Worm (Caenorhabditis elegans) whole organism, mixed stage, embryonic: Measurements from ENCODE around the gene srb-17.

Experiments used
- M03D4.4 ChIP-seq: sonication (generic microtip); optimal IDR thresholded peaks from 2 replicates; lab custom pipeline; 2017; ENCODE audit warnings: mild to moderate bottlenecking, missing genetic modification characterization, missing compliant biosample characterization
- bed-3 ChIP-seq: fragments of 200-800 bp; sonication (Bioruptor generic); optimal IDR thresholded peaks from 3 replicates; lab custom pipeline; 2018; ENCODE audit warnings: mild to moderate bottlenecking, missing genetic modification characterization, moderate library complexity, missing compliant biosample characterization
- blmp-1 ChIP-seq: fragments of 150-350 bp; optimal IDR thresholded peaks from 2 replicates; lab custom pipeline; 2014; ENCODE audit warnings: missing biosample characterization, missing genetic modification characterization
- ceh-39 ChIP-seq: fragments of 150-350 bp; optimal IDR thresholded peaks from 2 replicates; lab custom pipeline; 2014; ENCODE audit warnings: missing biosample characterization, missing genetic modification characterization
- ceh-43 ChIP-seq: fragments of 200-800 bp; sonication (Bioruptor generic); optimal IDR thresholded peaks from 2 replicates; lab custom pipeline; 2018; ENCODE audit warnings: mild to moderate bottlenecking, missing genetic modification characterization, moderate library complexity, missing compliant biosample characterization
- ceh-83 ChIP-seq: fragments of 200-800 bp; sonication (Bioruptor generic); optimal IDR thresholded peaks from 2 replicates; lab custom pipeline; 2018; ENCODE audit warnings: mild to moderate bottlenecking, missing genetic modification characterization, missing compliant biosample characterization
- ces-1 ChIP-seq: fragments of 150-350 bp; optimal IDR thresholded peaks from 2 replicates; lab custom pipeline; 2014; ENCODE audit warnings: missing biosample characterization, missing genetic modification reagents, missing genetic modification characterization
- cnd-1 ChIP-seq: fragments of 200-800 bp; sonication (Bioruptor generic); optimal IDR thresholded peaks from 2 replicates; lab custom pipeline; 2018; ENCODE audit warnings: mild to moderate bottlenecking, missing genetic modification characterization, missing compliant biosample characterization
- drap-1 ChIP-seq: fragments of 200-800 bp; sonication (Bioruptor generic); optimal IDR thresholded peaks from 3 replicates; lab custom pipeline; 2018; ENCODE audit warnings: mild to moderate bottlenecking, missing genetic modification characterization, missing compliant biosample characterization
- elt-1 ChIP-seq: sonication (generic microtip); optimal IDR thresholded peaks from 2 replicates; lab custom pipeline; 2017; ENCODE audit warnings: missing genetic modification characterization, mild to moderate bottlenecking, missing compliant biosample characterization, antibody characterized with exemption, moderate library complexity, borderline replicate concordance; ENCODE audit not compliant: insufficient read depth
- elt-3 ChIP-seq: fragments of 150-350 bp; optimal IDR thresholded peaks from 2 replicates; lab custom pipeline; 2014; ENCODE audit warnings: missing biosample characterization, missing genetic modification characterization
- flh-1 ChIP-seq: fragments of 200-800 bp; sonication (Bioruptor generic); optimal IDR thresholded peaks from 2 replicates; lab custom pipeline; 2018; ENCODE audit warnings: mild to moderate bottlenecking, missing genetic modification characterization, moderate library complexity, missing compliant biosample characterization
- ham-2 ChIP-seq: fragments of 200-800 bp; sonication (Bioruptor generic); optimal IDR thresholded peaks from 2 replicates; lab custom pipeline; 2018; ENCODE audit warnings: mild to moderate bottlenecking, missing genetic modification characterization, missing compliant biosample characterization
- hlh-1 ChIP-seq: fragments of 150-350 bp; optimal IDR thresholded peaks from 2 replicates; lab custom pipeline; 2014; ENCODE audit warnings: missing biosample characterization, missing genetic modification reagents, missing genetic modification characterization
- lin-13 ChIP-seq: fragments of 150-350 bp; optimal IDR thresholded peaks from 2 replicates; lab custom pipeline; 2014; ENCODE audit warnings: missing biosample characterization, missing genetic modification characterization
- lin-32 ChIP-seq: fragments of 200-800 bp; sonication (Bioruptor generic); optimal IDR thresholded peaks from 2 replicates; lab custom pipeline; 2018; ENCODE audit warnings: mild to moderate bottlenecking, missing genetic modification characterization, missing compliant biosample characterization
- lsy-2 ChIP-seq: fragments of 150-350 bp; optimal IDR thresholded peaks from 2 replicates; lab custom pipeline; 2014; ENCODE audit warnings: missing biosample characterization, missing genetic modification characterization
- mep-1 ChIP-seq: fragments of 150-350 bp; optimal IDR thresholded peaks from 2 replicates; lab custom pipeline; 2017; ENCODE audit warnings: missing biosample characterization, missing genetic modification reagents, missing genetic modification characterization, inconsistent platforms
- mls-2 ChIP-seq: sonication (generic microtip); optimal IDR thresholded peaks from 2 replicates; lab custom pipeline; 2016; ENCODE audit warnings: mild to moderate bottlenecking, missing genetic modification characterization, moderate library complexity, missing compliant biosample characterization
- nhr-12 ChIP-seq: fragments of 150-350 bp; optimal IDR thresholded peaks from 2 replicates; lab custom pipeline; 2014; ENCODE audit warnings: missing biosample characterization, missing genetic modification characterization
- nhr-2 ChIP-seq: fragments of 150-350 bp; optimal IDR thresholded peaks from 2 replicates; lab custom pipeline; 2014; ENCODE audit warnings: missing biosample characterization, missing genetic modification characterization
- nhr-237 ChIP-seq: fragments of 150-350 bp; optimal IDR thresholded peaks from 2 replicates; lab custom pipeline; 2014; ENCODE audit warnings: missing biosample characterization, missing genetic modification characterization
- nhr-28 ChIP-seq: fragments of 150-350 bp; optimal IDR thresholded peaks from 2 replicates; lab custom pipeline; 2014; ENCODE audit warnings: missing biosample characterization, missing genetic modification characterization
- nhr-76 ChIP-seq: sonication (generic microtip); optimal IDR thresholded peaks from 2 replicates; lab custom pipeline; 2017; ENCODE audit warnings: missing biosample characterization, missing genetic modification characterization
- pha-4 ChIP-seq: fragments of 150-350 bp; optimal IDR thresholded peaks from 2 replicates; lab custom pipeline; 2018; ENCODE audit warnings: missing biosample characterization, missing genetic modification reagents, missing genetic modification characterization
- sem-2 ChIP-seq: fragments of 200-800 bp; sonication (Bioruptor generic); optimal IDR thresholded peaks from 2 replicates; lab custom pipeline; 2018; ENCODE audit warnings: mild to moderate bottlenecking, missing genetic modification characterization, missing compliant biosample characterization
- snpc-4 ChIP-seq: fragments of 150-350 bp; optimal IDR thresholded peaks from 2 replicates; lab custom pipeline; 2014; ENCODE audit warnings: missing biosample characterization, missing genetic modification characterization
- sptf-1 ChIP-seq: sonication (generic microtip); optimal IDR thresholded peaks from 2 replicates; lab custom pipeline; 2017; ENCODE audit warnings: mild to moderate bottlenecking, missing genetic modification characterization, moderate library complexity, missing compliant biosample characterization
- tbx-8 ChIP-seq: fragments of 200-800 bp; sonication (Bioruptor generic); optimal IDR thresholded peaks from 2 replicates; lab custom pipeline; 2018; ENCODE audit warnings: mild to moderate bottlenecking, missing genetic modification characterization, moderate library complexity, missing compliant biosample characterization
- unc-120 ChIP-seq: sonication (generic microtip); optimal IDR thresholded peaks from 2 replicates; lab custom pipeline; 2017; ENCODE audit warnings: missing genetic modification characterization, missing compliant biosample characterization; ENCODE audit not compliant: poor library complexity, severe bottlenecking
- unc-39 ChIP-seq: fragments of 150-350 bp; optimal IDR thresholded peaks from 2 replicates; lab custom pipeline; 2014; ENCODE audit warnings: missing biosample characterization, missing genetic modification characterization
- unc-62 ChIP-seq: fragments of 150-350 bp; optimal IDR thresholded peaks from 2 replicates; lab custom pipeline; 2014; ENCODE audit warnings: missing biosample characterization, missing genetic modification reagents, missing genetic modification characterization
- zip-8 ChIP-seq: fragments of 150-350 bp; optimal IDR thresholded peaks from 2 replicates; lab custom pipeline; 2014; ENCODE audit warnings: missing biosample characterization, missing genetic modification characterization
- ztf-11 ChIP-seq: fragments of 150-350 bp; optimal IDR thresholded peaks from 2 replicates; lab custom pipeline; 2014; ENCODE audit warnings: missing biosample characterization, missing genetic modification characterization

The srb-17 gene

ce11 chrIV:10457137-10457536, at the start of gene srb-17:
Gene srb-17 (minus strand): TSS chrIV:10457237.
- TF ChIP-seq nhr-2 (tag; lab: Kevin White, UChicago) (no peak), lin-13 (tag; lab: Kevin White, UChicago) (no peak), mls-2 (tag; lab: Kevin White, UChicago) (no peak), blmp-1 (tag; lab: Kevin White, UChicago) (no peak), hlh-1 (tag; lab: Kevin White, UChicago) (no peak), zip-8 (tag; lab: Kevin White, UChicago) (no peak), unc-120 (tag; lab: Kevin White, UChicago) (no peak), nhr-237 (tag; lab: Kevin White, UChicago) (no peak)

ce11 chrIV:10506016-10506415, 49.0 kb upstream of the srb-17 start:
- TF ChIP-seq bed-3 (GFP tag; lab: Kevin White, UChicago) (no peak), ces-1 (GFP tag; lab: Kevin White, UChicago) (peak; percentile 55), flh-1 (GFP tag; lab: Kevin White, UChicago) (no peak)

DNA sequence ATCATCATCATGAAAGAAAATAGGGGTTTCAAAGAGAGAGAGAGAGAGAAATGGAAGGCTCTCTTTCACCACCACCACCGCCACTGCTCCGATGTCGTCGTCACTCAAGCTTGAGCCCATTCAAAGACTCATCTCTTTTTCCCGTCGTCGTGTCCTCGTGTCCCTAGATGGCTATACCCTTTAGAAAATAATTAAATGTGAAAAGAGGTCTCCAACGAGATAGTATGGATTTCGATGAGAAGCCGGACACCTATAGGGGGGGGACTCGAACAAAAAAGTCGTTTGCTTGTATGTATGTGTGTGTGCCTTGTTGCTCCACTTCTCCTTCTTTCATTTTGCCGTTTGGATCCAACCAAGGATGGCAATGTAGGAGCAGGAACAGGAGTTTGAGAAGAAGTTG, 48.0 kb upstream of the srb-17 start:
- TF ChIP-seq lin-32 (no peak), ceh-39 (tag; lab: Kevin White, UChicago) (no peak), hlh-1 (tag; lab: Kevin White, UChicago) (no peak), ceh-43 (GFP tag; lab: Kevin White, UChicago) (no peak), ztf-11 (tag; lab: Kevin White, UChicago) (no peak), lin-13 (tag; lab: Kevin White, UChicago) (no peak), elt-1 (tag; lab: Kevin White, UChicago) (no peak), mep-1 (tag; lab: Kevin White, UChicago) (no peak), drap-1 (GFP tag; lab: Kevin White, UChicago) (no peak), cnd-1 (tag; lab: Kevin White, UChicago) (no peak), M03D4.4 (no peak), blmp-1 (tag; lab: Kevin White, UChicago) (no peak), unc-120 (tag; lab: Kevin White, UChicago) (peak; percentile 0), nhr-76 (no peak), ceh-83 (GFP tag; lab: Kevin White, UChicago) (no peak), nhr-28 (no peak), ces-1 (GFP tag; lab: Kevin White, UChicago) (peak; percentile 70), unc-39 (no peak), nhr-2 (tag; lab: Kevin White, UChicago) (no peak), sptf-1 (tag; lab: Kevin White, UChicago) (no peak), snpc-4 (tag; lab: Kevin White, UChicago) (no peak), elt-3 (tag; lab: Kevin White, UChicago) (no peak), unc-62 (GFP tag; lab: Kevin White, UChicago) (peak; percentile 4)

- TF ChIP-seq drap-1 (GFP tag; lab: Kevin White, UChicago) (peak; percentile 9), sptf-1 (tag; lab: Kevin White, UChicago) (peak; percentile 8), unc-62 (GFP tag; lab: Kevin White, UChicago) (peak; percentile 33), unc-39 (no peak), pha-4 (tag; lab: Kevin White, UChicago) (peak; percentile 19), lin-13 (tag; lab: Kevin White, UChicago) (no peak), unc-120 (tag; lab: Kevin White, UChicago) (peak; percentile 90), M03D4.4 (peak; percentile 33), ceh-39 (tag; lab: Kevin White, UChicago) (no peak), snpc-4 (tag; lab: Kevin White, UChicago) (no peak), nhr-2 (tag; lab: Kevin White, UChicago) (no peak), lin-32 (no peak), blmp-1 (tag; lab: Kevin White, UChicago) (no peak), ces-1 (GFP tag; lab: Kevin White, UChicago) (peak; percentile 51), sem-2 (GFP tag; lab: Kevin White, UChicago) (no peak), tbx-8 (GFP tag; lab: Kevin White, UChicago) (no peak), mls-2 (tag; lab: Kevin White, UChicago) (peak; percentile 13), nhr-12 (tag; lab: Kevin White, UChicago) (no peak), lsy-2 (tag; lab: Kevin White, UChicago) (no peak), nhr-237 (tag; lab: Kevin White, UChicago) (no peak), hlh-1 (tag; lab: Kevin White, UChicago) (peak; percentile 34), cnd-1 (tag; lab: Kevin White, UChicago) (peak; percentile 4), ham-2 (GFP tag; lab: Kevin White, UChicago) (no peak)
Observed at ce11 chrIV:10503750-10504232, 46.8 kb upstream of the srb-17 start.
